Fruit fly (Drosophila melanogaster): Measurements from ENCODE around the gene grn.

Gene grn

dm6 chr3R:8112880-8113832 is 68.1 kb downstream of the grn start (continued):
- peak; percentile 30 for TF ChIP-seq D (optimal IDR thresholded peaks at IDR 0.05)
- peak; percentile 72 for TF ChIP-seq D (GFP tag; optimal IDR thresholded peaks at IDR 0.05)
- TF ChIP-seq CG9876 (GFP tag; optimal IDR thresholded peaks at IDR 0.05), result peak; percentile 70
- peak; percentile 66 for TF ChIP-seq dmrt11E (tag; optimal IDR thresholded peaks at IDR 0.05)
- peak; percentile 82 for TF ChIP-seq Hsf (GFP tag; optimal IDR thresholded peaks at IDR 0.05)
- peak; percentile 8 for TF ChIP-seq gro (GFP tag; optimal IDR thresholded peaks at IDR 0.05)
- no peak for TF ChIP-seq aop (GFP tag; IDR thresholded peaks at IDR 0.05)
- TF ChIP-seq Hand (GFP tag; optimal IDR thresholded peaks at IDR 0.05), result peak; percentile 74
- TF ChIP-seq toy (GFP tag; IDR thresholded peaks at IDR 0.05), result no peak
- TF ChIP-seq Hmr (GFP tag; optimal IDR thresholded peaks at IDR 0.05), result peak; percentile 85
- TF ChIP-seq gce (GFP tag; IDR thresholded peaks at IDR 0.05), result no peak
- TF ChIP-seq tap (tag; optimal IDR thresholded peaks at IDR 0.05), result peak; percentile 39
- peak; percentile 79 for TF ChIP-seq CG9609 (GFP tag; optimal IDR thresholded peaks at IDR 0.05)
- no peak for TF ChIP-seq CG13287 (GFP tag; IDR thresholded peaks at IDR 0.05; ENCODE audit: partially characterized antibody)
- TF ChIP-seq corto (GFP tag; optimal IDR thresholded peaks at IDR 0.05), result peak; percentile 38
- peak; percentile 60; the same call in 1 of the 3 replicates for TF ChIP-seq Dbx (GFP tag; IDR thresholded peaks at IDR 0.05)
- TF ChIP-seq onecut (GFP tag; IDR thresholded peaks at IDR 0.05), result peak; percentile 99
- no peak for TF ChIP-seq Neu2 (GFP tag; optimal IDR thresholded peaks at IDR 0.05; ENCODE audit: borderline replicate concordance)
- TF ChIP-seq Dek (tag; optimal IDR thresholded peaks at IDR 0.05), result peak; percentile 66
- TF ChIP-seq Spps (tag; optimal IDR thresholded peaks at IDR 0.05), result no peak
- peak; percentile 80 for TF ChIP-seq CG10979 (tag; optimal IDR thresholded peaks at IDR 0.05)
- TF ChIP-seq Fer3 (tag; optimal IDR thresholded peaks at IDR 0.05), result peak; percentile 66
- peak; percentile 62 for TF ChIP-seq CG33213 (GFP tag; optimal IDR thresholded peaks at IDR 0.05)
- peak; percentile 51 for TF ChIP-seq CG6854 (GFP tag; optimal IDR thresholded peaks at IDR 0.05)
- TF ChIP-seq CG17912 (GFP tag; optimal IDR thresholded peaks at IDR 0.05), result no peak
- peak; percentile 96 for TF ChIP-seq Ets65A (GFP tag)
- no peak for TF ChIP-seq wek (GFP tag; optimal IDR thresholded peaks at IDR 0.05)
- TF ChIP-seq phol (tag; optimal IDR thresholded peaks at IDR 0.05), result peak; percentile 88
- TF ChIP-seq CG33557 (GFP tag; optimal IDR thresholded peaks at IDR 0.05), result peak; percentile 40
- TF ChIP-seq dpn (GFP tag; optimal IDR thresholded peaks at IDR 0.05), result peak; percentile 77 to 82
- TF ChIP-seq Chrac-16 (GFP tag; optimal IDR thresholded peaks at IDR 0.05), result peak; percentile 61
- TF ChIP-seq CG1602 (GFP tag; optimal IDR thresholded peaks at IDR 0.05), result peak; percentile 77
- no peak for TF ChIP-seq CG7745 (tag; optimal IDR thresholded peaks at IDR 0.05)
- peak; percentile 88 for TF ChIP-seq CoRest (tag; optimal IDR thresholded peaks at IDR 0.05)
- peak; percentile 45 for TF ChIP-seq repo (GFP tag; optimal IDR thresholded peaks at IDR 0.05)
- peak; percentile 99 for TF ChIP-seq CG2712 (tag; optimal IDR thresholded peaks at IDR 0.05)
- no peak for TF ChIP-seq Hey (tag; optimal IDR thresholded peaks at IDR 0.05)
- TF ChIP-seq CG32532 (GFP tag; IDR thresholded peaks at IDR 0.05), result peak; percentile 51; the same call in 1 of the 2 replicates
- TF ChIP-seq Hr3 (GFP tag; optimal IDR thresholded peaks at IDR 0.05), result peak; percentile 70
- peak; percentile 83 for TF ChIP-seq fd96Cb (tag; optimal IDR thresholded peaks at IDR 0.05)
- peak; percentile 22 for TF ChIP-seq CG12769 (tag; optimal IDR thresholded peaks at IDR 0.05)
- TF ChIP-seq kay (GFP tag; optimal IDR thresholded peaks at IDR 0.05), result peak; percentile 96
- peak; percentile 71 for TF ChIP-seq Hmx (GFP tag; optimal IDR thresholded peaks at IDR 0.05)
- peak; percentile 73 for TF ChIP-seq CG8924 (tag; optimal IDR thresholded peaks at IDR 0.05)
- no peak for TF ChIP-seq amos (GFP tag; IDR thresholded peaks at IDR 0.05; ENCODE audit: partially characterized antibody)

Measured in whole organism, embryonic.